Fruit fly (Drosophila melanogaster) whole organism, adult: Measurements from ENCODE around the gene CG14357.

Experiments used
- CG11617 ChIP-seq: fragments of 200-800 bp; sonication (Bioruptor generic); optimal IDR thresholded peaks from 2 replicates; lab custom pipeline; 2017; ENCODE audit warnings: mild to moderate bottlenecking, missing biosample characterization, missing genetic modification reagents, missing genetic modification characterization
- CG12768 ChIP-seq: fragments of 200-800 bp; sonication (Bioruptor generic); optimal IDR thresholded peaks from 2 replicates; lab custom pipeline; 2017; ENCODE audit warnings: missing biosample characterization, missing genetic modification characterization, mild to moderate bottlenecking, moderate library complexity, missing genetic modification reagents
- CG14711 ChIP-seq: fragments of 200-800 bp; sonication (Bioruptor generic); optimal IDR thresholded peaks from 2 replicates; lab custom pipeline; 2018; ENCODE audit warnings: missing biosample characterization, mild to moderate bottlenecking, missing genetic modification characterization, moderate library complexity
- CG1620 ChIP-seq: fragments of 200-800 bp; sonication (Bioruptor generic); optimal IDR thresholded peaks from 2 replicates; lab custom pipeline; 2016; ENCODE audit warnings: missing biosample characterization, missing genetic modification characterization
- CG33017 ChIP-seq: fragments of 200-800 bp; sonication (Bioruptor generic); optimal IDR thresholded peaks from 2 replicates; lab custom pipeline; 2018; ENCODE audit warnings: missing biosample characterization, mild to moderate bottlenecking, missing genetic modification characterization, moderate library complexity
- CG5204 ChIP-seq: fragments of 200-800 bp; sonication (Bioruptor generic); optimal IDR thresholded peaks from 2 replicates; lab custom pipeline; 2016; ENCODE audit warnings: missing biosample characterization, missing genetic modification characterization
- CG7045 ChIP-seq: fragments of 200-800 bp; sonication (Bioruptor generic); optimal IDR thresholded peaks from 2 replicates; lab custom pipeline; 2017; ENCODE audit warnings: missing biosample characterization, mild to moderate bottlenecking, missing genetic modification characterization
- CG7101 ChIP-seq: fragments of 200-800 bp; sonication (Bioruptor generic); optimal IDR thresholded peaks from 2 replicates; lab custom pipeline; 2018; ENCODE audit warnings: missing biosample characterization, mild to moderate bottlenecking, missing genetic modification characterization, moderate library complexity
- Clk ChIP-seq: fragments of 200-800 bp; sonication (Bioruptor generic); optimal IDR thresholded peaks from 2 replicates; lab custom pipeline; 2017; ENCODE audit warnings: missing biosample characterization, missing genetic modification characterization
- Crg-1 ChIP-seq: fragments of 200-800 bp; sonication (Bioruptor generic); optimal IDR thresholded peaks from 2 replicates; lab custom pipeline; 2016; ENCODE audit warnings: missing biosample characterization, missing genetic modification characterization
- Hr96 ChIP-seq: fragments of 200-800 bp; sonication (Bioruptor generic); optimal IDR thresholded peaks from 2 replicates; lab custom pipeline; 2016; ENCODE audit warnings: missing biosample characterization, missing genetic modification characterization
- Mnt ChIP-seq: fragments of 200-800 bp; sonication (Bioruptor generic); optimal IDR thresholded peaks from 2 replicates; lab custom pipeline; 2016; ENCODE audit warnings: missing biosample characterization, mild to moderate bottlenecking, missing genetic modification characterization
- bab1 ChIP-seq: fragments of 200-800 bp; sonication (Bioruptor generic); optimal IDR thresholded peaks from 3 replicates; lab custom pipeline; 2019; ENCODE audit warnings: missing biosample characterization, mild to moderate bottlenecking, missing genetic modification characterization, moderate library complexity
- cic ChIP-seq: fragments of 200-800 bp; sonication (Bioruptor generic); optimal IDR thresholded peaks from 2 replicates; lab custom pipeline; 2017; ENCODE audit warnings: missing biosample characterization, mild to moderate bottlenecking, missing genetic modification characterization, moderate library complexity
- cnc ChIP-seq, 2 experiments: fragments of >200 bp; optimal IDR thresholded peaks; 2 replicates each; lab custom pipeline; 2017
- kay ChIP-seq: fragments of 200-800 bp; sonication (Bioruptor generic); peaks from one replicate; lab custom pipeline; 2016; ENCODE audit warnings: missing biosample characterization, missing genetic modification characterization, borderline replicate concordance
- ovo ChIP-seq: fragments of 200-800 bp; sonication (Bioruptor generic); optimal IDR thresholded peaks from 2 replicates; lab custom pipeline; 2016; ENCODE audit warnings: missing biosample characterization, missing genetic modification characterization
- pad ChIP-seq: fragments of 200-800 bp; sonication (Bioruptor generic); optimal IDR thresholded peaks from 3 replicates; lab custom pipeline; 2017; ENCODE audit warnings: missing biosample characterization, missing genetic modification characterization, mild to moderate bottlenecking, moderate library complexity, missing genetic modification reagents
- tj ChIP-seq: fragments of 200-800 bp; sonication (Bioruptor generic); optimal IDR thresholded peaks from 3 replicates; lab custom pipeline; 2017; ENCODE audit warnings: missing biosample characterization, mild to moderate bottlenecking, missing genetic modification characterization, moderate library complexity
- toe ChIP-seq: fragments of 200-800 bp; sonication (Bioruptor generic); optimal IDR thresholded peaks from 2 replicates; lab custom pipeline; 2016; ENCODE audit warnings: missing biosample characterization, missing genetic modification characterization

Gene CG14357

dm6 chr3R:14067904-14068636, 43.9 kb downstream of the CG14357 start:
- TF ChIP-seq CG5204 (GFP tag; lab: Kevin White, UChicago) (no peak), tj (GFP tag; lab: Kevin White, UChicago) (peak; percentile 96)

- TF ChIP-seq cnc (optimal IDR thresholded peaks at IDR 0.05; lab: Kevin White, UChicago), result no peak
- no peak for TF ChIP-seq kay
- TF ChIP-seq CG5204 (GFP tag; lab: Kevin White, UChicago), result no peak
- TF ChIP-seq Mnt (GFP tag; lab: Kevin White, UChicago), result no peak
- TF ChIP-seq CG7045 (GFP tag; lab: Kevin White, UChicago), result no peak
- no peak for TF ChIP-seq Clk
- TF ChIP-seq bab1 (GFP tag; lab: Kevin White, UChicago), result no peak
- TF ChIP-seq CG7101 (tag; lab: Kevin White, UChicago), result no peak
- TF ChIP-seq CG11617 (GFP tag; lab: Kevin White, UChicago), result no peak
- no peak for TF ChIP-seq pad
- TF ChIP-seq Hr96 (GFP tag; lab: Kevin White, UChicago), result no peak
- no peak for TF ChIP-seq CG14711 (tag; lab: Kevin White, UChicago)
- TF ChIP-seq Crg-1 (GFP tag; lab: Kevin White, UChicago), result no peak
- TF ChIP-seq CG12768 (GFP tag; lab: Kevin White, UChicago), result no peak
- TF ChIP-seq ovo, result no peak
- TF ChIP-seq toe (GFP tag; lab: Kevin White, UChicago), result no peak
- TF ChIP-seq CG1620 (GFP tag; lab: Kevin White, UChicago), result no peak
- TF ChIP-seq CG33017 (tag; lab: Kevin White, UChicago), result no peak
- TF ChIP-seq tj (GFP tag; lab: Kevin White, UChicago), result no peak
Observed at dm6 chr3R:14065241-14065640, 46.7 kb downstream of the CG14357 start.

- TF ChIP-seq CG33017 (tag; lab: Kevin White, UChicago) (no peak), CG11617 (GFP tag; lab: Kevin White, UChicago) (no peak), cic (GFP tag; lab: Kevin White, UChicago) (peak; percentile 12), CG7045 (GFP tag; lab: Kevin White, UChicago) (no peak), pad (peak; percentile 35), ovo (no peak), Clk (no peak), Crg-1 (GFP tag; lab: Kevin White, UChicago) (no peak), toe (GFP tag; lab: Kevin White, UChicago) (no peak), CG7101 (tag; lab: Kevin White, UChicago) (no peak), CG12768 (GFP tag; lab: Kevin White, UChicago) (peak; percentile 4), CG1620 (GFP tag; lab: Kevin White, UChicago) (no peak), bab1 (GFP tag; lab: Kevin White, UChicago) (no peak), Mnt (GFP tag; lab: Kevin White, UChicago) (no peak), tj (GFP tag; lab: Kevin White, UChicago) (no peak), CG5204 (GFP tag; lab: Kevin White, UChicago) (no peak), Hr96 (GFP tag; lab: Kevin White, UChicago) (no peak), CG14711 (tag; lab: Kevin White, UChicago) (no peak), cnc (optimal IDR thresholded peaks at IDR 0.05; lab: Kevin White, UChicago) (no peak), kay (no peak)
Observed at dm6 chr3R:14064158-14064969, 47.6 kb downstream of the CG14357 start.

- TF ChIP-seq CG7045 (GFP tag; lab: Kevin White, UChicago) (no peak), cic (GFP tag; lab: Kevin White, UChicago) (peak; percentile 21), CG33017 (tag; lab: Kevin White, UChicago) (no peak)
Observed at dm6 chr3R:14062869-14063543, 49.0 kb downstream of the CG14357 start.

- TF ChIP-seq kay (peak; percentile 81), CG12768 (GFP tag; lab: Kevin White, UChicago) (peak; percentile 86), cic (GFP tag; lab: Kevin White, UChicago) (peak; percentile 73), ovo (no peak), cnc (optimal IDR thresholded peaks at IDR 0.05; lab: Kevin White, UChicago) (no peak), CG1620 (GFP tag; lab: Kevin White, UChicago) (no peak), CG14711 (tag; lab: Kevin White, UChicago) (peak; percentile 32), CG7045 (GFP tag; lab: Kevin White, UChicago) (peak; percentile 75), CG11617 (GFP tag; lab: Kevin White, UChicago) (peak; percentile 25), CG5204 (GFP tag; lab: Kevin White, UChicago) (no peak), tj (GFP tag; lab: Kevin White, UChicago) (peak; percentile 29), Mnt (GFP tag; lab: Kevin White, UChicago) (peak; percentile 17), CG33017 (tag; lab: Kevin White, UChicago) (peak; percentile 44), pad (peak; percentile 57), Hr96 (GFP tag; lab: Kevin White, UChicago) (no peak), Crg-1 (GFP tag; lab: Kevin White, UChicago) (no peak), Clk (peak; percentile 29), toe (GFP tag; lab: Kevin White, UChicago) (no peak), bab1 (GFP tag; lab: Kevin White, UChicago) (no peak), CG7101 (tag; lab: Kevin White, UChicago) (peak; percentile 34)
Observed at dm6 chr3R:14061988-14062868, 49.7 kb downstream of the CG14357 start.
